Worm (Caenorhabditis elegans): ENCODE results near the gene srt-17.

DNA sequence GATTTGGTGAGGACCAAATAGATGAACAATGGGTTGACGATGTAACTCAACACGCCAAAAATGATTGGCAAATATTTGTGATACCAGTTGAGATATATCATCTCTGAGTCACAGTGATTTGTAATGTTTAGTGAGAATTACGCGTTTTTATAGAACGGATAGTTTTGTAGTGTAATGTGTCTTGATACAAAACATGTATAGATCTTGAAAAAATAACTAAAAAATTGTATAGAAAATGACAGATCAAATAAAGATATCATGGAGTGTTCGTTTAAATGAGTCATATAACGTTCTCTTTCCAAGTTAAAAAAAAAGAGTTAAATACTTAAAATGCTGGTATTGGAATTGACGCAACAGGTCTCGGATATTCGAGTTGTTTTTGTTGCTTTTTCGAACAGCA lies 29.6 kb upstream of the srt-17 start, which contains the start of gene srj-6:
- TF ChIP-seq him-1 (tag; optimal IDR thresholded peaks at IDR 0.05) (no peak), dao-5 (tag; optimal IDR thresholded peaks at IDR 0.05) (no peak)
